Worm (Caenorhabditis elegans) whole organism, L4/young adult: Measurements from ENCODE around the gene K02F6.3.
"Not testable (repeated sequence)": the region's sequence is repeated elsewhere in the genome, so short reads cannot be mapped to it uniquely, and the experiment has no call there.

Source experiments
- W03F9.2 ChIP-seq: fragments of 150-350 bp; optimal IDR thresholded peaks from 2 replicates; lab custom pipeline; 2014; ENCODE audit warnings: missing biosample characterization, missing genetic modification characterization
- dao-5 ChIP-seq: sonication (generic microtip); optimal IDR thresholded peaks from 2 replicates; lab custom pipeline; 2016; ENCODE audit warnings: missing genotype, missing genetic modification characterization, moderate library complexity, missing compliant biosample characterization
- him-1 ChIP-seq: sonication (generic microtip); optimal IDR thresholded peaks from 2 replicates; lab custom pipeline; 2016; ENCODE audit warnings: missing genotype, missing genetic modification reagents, missing genetic modification characterization, missing compliant biosample characterization

K02F6.3 gene

ce11 chrII:2563973-2564372, 17.9 kb downstream of the K02F6.3 start, which contains the start of gene nep-18:
nep-18 (minus strand) TSS chrII:2564073.
- no peak for TF ChIP-seq dao-5
- no peak for TF ChIP-seq W03F9.2
- no peak for TF ChIP-seq him-1 (tag; lab: Kevin White, UChicago)

ce11 chrII:2564899-2565298, 18.9 kb downstream of the K02F6.3 start, which contains the start of gene usp-39:
usp-39 (plus strand) TSS chrII:2565275.
- TF ChIP-seq him-1 (tag; lab: Kevin White, UChicago) (peak; percentile 52), W03F9.2 (peak; percentile 86), dao-5 (no peak)

ce11 chrII:2578216-2578615, 32.2 kb downstream of the K02F6.3 start:
- no peak for TF ChIP-seq W03F9.2
- no peak for TF ChIP-seq him-1 (tag; lab: Kevin White, UChicago)
- no peak for TF ChIP-seq dao-5

ce11 chrII:2583044-2583443, 37.0 kb downstream of the K02F6.3 start, which contains the start of gene sri-74:
sri-74 (minus strand) TSS chrII:2583144.
- TF ChIP-seq dao-5 = no peak
- TF ChIP-seq him-1 (tag; lab: Kevin White, UChicago) = no peak
- no peak for TF ChIP-seq W03F9.2

ce11 chrII:2585493-2585892, 39.5 kb downstream of the K02F6.3 start, which contains the start of gene sri-36:
sri-36 (minus strand) TSS chrII:2585593.
- TF ChIP-seq him-1 (tag; lab: Kevin White, UChicago) (no peak), dao-5 (no peak), W03F9.2 (no peak)

ce11 chrII:2586861-2587554, 41.0 kb downstream of the K02F6.3 start, which contains the start of the genes F33H12.7 and sri-39:
F33H12.7 (minus strand) TSS chrII:2586911.
sri-39 (plus strand) TSS chrII:2587504.
- TF ChIP-seq W03F9.2 = no peak
- no peak for TF ChIP-seq him-1 (tag; lab: Kevin White, UChicago)
- no peak for TF ChIP-seq dao-5

ce11 chrII:2600176-2600575, 54.2 kb downstream of the K02F6.3 start, which contains the start of gene F33H12.1:
F33H12.1 (plus strand) TSS chrII:2600476.
- TF ChIP-seq him-1 (tag; lab: Kevin White, UChicago); W03F9.2; dao-5: not testable (repeated sequence)

ce11 chrII:2600931-2601330, 54.9 kb downstream of the K02F6.3 start:
- TF ChIP-seq W03F9.2 = no peak
- TF ChIP-seq him-1 (tag; lab: Kevin White, UChicago) = no peak
- TF ChIP-seq dao-5 = no peak
